Worm (Caenorhabditis elegans): Measurements from ENCODE around the gene Y38E10A.33.

DNA sequence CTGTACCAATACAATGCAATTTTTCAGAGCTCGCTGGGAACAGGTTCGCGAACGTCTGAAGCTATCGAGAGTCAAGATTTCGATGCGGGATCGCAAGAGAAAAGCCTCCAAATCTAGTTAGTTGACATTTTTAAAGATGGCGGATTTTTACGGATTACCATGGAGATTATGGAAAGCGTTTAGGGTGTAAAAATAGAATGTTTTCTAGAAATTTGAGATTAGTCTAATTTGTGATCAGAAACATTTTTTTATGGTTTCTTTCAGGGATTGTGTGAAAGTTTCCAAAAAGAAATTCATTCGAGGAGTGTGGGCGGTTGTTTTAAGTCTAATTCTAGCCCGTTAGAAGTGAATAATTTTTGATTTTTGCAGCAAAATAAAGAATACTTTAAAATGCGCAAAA, 23.6 kb downstream of the Y38E10A.33 start:
- TF ChIP-seq nhr-11 (tag; optimal IDR thresholded peaks at IDR 0.05) (no peak), unc-62 (GFP tag; optimal IDR thresholded peaks at IDR 0.05) (no peak), nfya-1 (tag; optimal IDR thresholded peaks at IDR 0.05; ENCODE audit: insufficient read depth) (no peak), unc-39 (tag; optimal IDR thresholded peaks at IDR 0.05) (no peak), nhr-76 (tag; optimal IDR thresholded peaks at IDR 0.05) (no peak), fkh-2 (tag; optimal IDR thresholded peaks at IDR 0.05) (no peak), ztf-11 (tag; optimal IDR thresholded peaks at IDR 0.05) (no peak), snpc-4 (tag; optimal IDR thresholded peaks at IDR 0.05) (no peak), ZK546.5 (tag; optimal IDR thresholded peaks at IDR 0.05) (no peak), elt-2 (tag; optimal IDR thresholded peaks at IDR 0.05) (no peak), nhr-77 (tag; optimal IDR thresholded peaks at IDR 0.05) (no peak), fkh-10 (GFP tag; optimal IDR thresholded peaks at IDR 0.05) (no peak)
